Worm (Caenorhabditis elegans): ENCODE data around the gene C44H9.4.

ce11 chrV:12787026-12787425 is 48.5 kb upstream of the C44H9.4 start, which contains the start of gene fkb-4:
- TF ChIP-seq ama-1 (optimal IDR thresholded peaks at IDR 0.05), result no peak
- no peak for TF ChIP-seq ceh-82 (tag; optimal IDR thresholded peaks at IDR 0.05)
- TF ChIP-seq C34F6.9 (tag; optimal IDR thresholded peaks at IDR 0.05), result no peak
- TF ChIP-seq egl-27 (tag; optimal IDR thresholded peaks at IDR 0.05), result no peak
- no peak for TF ChIP-seq nhr-77 (tag; optimal IDR thresholded peaks at IDR 0.05)
- no peak for TF ChIP-seq skn-1 (tag; optimal IDR thresholded peaks at IDR 0.05)
